Worm (Caenorhabditis elegans) whole organism, L4 larva: Measurements from ENCODE around the gene aat-2.

ENCODE experiments used
- D1046.2 ChIP-seq: fragments of 200-800 bp; sonication (Bioruptor generic); IDR thresholded peaks from 2 replicates; pipeline ENCODE4 v1.3.6; 2022; ENCODE audit warnings: missing genetic modification characterization, missing compliant biosample characterization
- F49E8.2 ChIP-seq: sonication (generic microtip); optimal IDR thresholded peaks from 2 replicates; lab custom pipeline; 2016; ENCODE audit warnings: missing compliant biosample characterization, mild to moderate bottlenecking, missing genetic modification characterization, borderline replicate concordance
- R02D3.7 ChIP-seq: fragments of 150-350 bp; sonication (generic microtip); optimal IDR thresholded peaks from 3 replicates; lab custom pipeline; 2014; ENCODE audit warnings: missing biosample characterization, missing genetic modification characterization
- Y105C5A.15 ChIP-seq: fragments of 200-800 bp; sonication (Bioruptor generic); IDR thresholded peaks from 2 replicates; pipeline ENCODE4 v1.3.6; 2022; ENCODE audit warnings: missing genetic modification characterization, missing compliant biosample characterization
- aha-1 ChIP-seq: fragments of 150-350 bp; peaks from one replicate; lab custom pipeline; 2014; ENCODE audit warnings: missing biosample characterization, missing genetic modification characterization
- aly-2 ChIP-seq: sonication (generic microtip); optimal IDR thresholded peaks from 2 replicates; lab custom pipeline; 2018; ENCODE audit warnings: missing biosample characterization, missing genetic modification characterization
- arid-1 ChIP-seq: fragments of 200-800 bp; sonication (Bioruptor generic); conservative IDR thresholded peaks from 2 replicates; pipeline ENCODE4 v1.3.6; 2022; ENCODE audit warnings: missing genetic modification reagents, missing genetic modification characterization, missing compliant biosample characterization
- ceh-20 ChIP-seq: fragments of 200-800 bp; sonication (Bioruptor generic); IDR thresholded peaks from 2 replicates; pipeline ENCODE4 v1.3.6; 2022; ENCODE audit warnings: missing genetic modification reagents, missing genetic modification characterization, missing compliant biosample characterization
- ces-1 ChIP-seq: fragments of 150-350 bp; sonication (generic microtip); optimal IDR thresholded peaks from 4 replicates; lab custom pipeline; 2014; ENCODE audit warnings: missing biosample characterization, missing genetic modification reagents, missing genetic modification characterization
- daf-8 ChIP-seq: fragments of 200-800 bp; sonication (Bioruptor generic); IDR thresholded peaks from 2 replicates; pipeline ENCODE4 v1.3.6; 2022; ENCODE audit warnings: missing genetic modification characterization, missing compliant biosample characterization
- dmd-6 ChIP-seq: fragments of 200-800 bp; sonication (Bioruptor generic); IDR thresholded peaks from 2 replicates; pipeline ENCODE4 v1.3.6; 2022; ENCODE audit warnings: missing genetic modification reagents, missing genetic modification characterization, missing compliant biosample characterization
- duxl-1 ChIP-seq: sonication (generic microtip); optimal IDR thresholded peaks from 2 replicates; lab custom pipeline; 2016; ENCODE audit warnings: mild to moderate bottlenecking, missing genetic modification characterization, moderate library complexity, missing compliant biosample characterization; ENCODE audit not compliant: poor library complexity
- fos-1 ChIP-seq: fragments of 150-350 bp; optimal IDR thresholded peaks from 2 replicates; lab custom pipeline; 2014; ENCODE audit warnings: missing biosample characterization, missing genetic modification characterization
- gei-8 ChIP-seq: fragments of 200-800 bp; sonication (Bioruptor generic); optimal IDR thresholded peaks from 2 replicates; lab custom pipeline; 2018; ENCODE audit warnings: mild to moderate bottlenecking, missing genetic modification characterization, missing compliant biosample characterization
- hlh-11 ChIP-seq: fragments of 200-800 bp; sonication (Bioruptor generic); optimal IDR thresholded peaks from 2 replicates; lab custom pipeline; 2018; ENCODE audit warnings: mild to moderate bottlenecking, missing genetic modification characterization, missing compliant biosample characterization
- jun-1 ChIP-seq: fragments of 150-350 bp; optimal IDR thresholded peaks from 2 replicates; lab custom pipeline; 2014; ENCODE audit warnings: missing biosample characterization, missing genetic modification reagents, missing genetic modification characterization
- lin-15B ChIP-seq: fragments of 150-350 bp; sonication (generic microtip); optimal IDR thresholded peaks from 3 replicates; lab custom pipeline; 2014; ENCODE audit warnings: missing biosample characterization, missing genetic modification characterization
- lin-39 ChIP-seq: fragments of 150-350 bp; optimal IDR thresholded peaks from 2 replicates; lab custom pipeline; 2014; ENCODE audit warnings: missing biosample characterization, missing genetic modification reagents, missing genetic modification characterization
- lir-3 ChIP-seq: sonication (generic microtip); optimal IDR thresholded peaks from 2 replicates; lab custom pipeline; 2016; ENCODE audit warnings: mild to moderate bottlenecking, missing genetic modification characterization, missing compliant biosample characterization
- mdl-1 ChIP-seq, 2 experiments: fragments of 150-350 bp in 1 of 2; sonication (generic microtip) in 1 of 2; optimal IDR thresholded peaks; 2 replicates each; lab custom pipeline; 2014 to 2017; ENCODE audit warnings: missing biosample characterization in 2 of 2, missing genetic modification characterization in 2 of 2
- mdt-29 ChIP-seq: fragments of 200-800 bp; sonication (Bioruptor generic); IDR thresholded peaks from 2 replicates; pipeline ENCODE4 v1.3.6; 2022; ENCODE audit warnings: missing genetic modification reagents, missing genetic modification characterization, missing compliant biosample characterization
- mes-2 ChIP-seq: sonication (generic microtip); optimal IDR thresholded peaks from 2 replicates; lab custom pipeline; 2016; ENCODE audit warnings: missing genotype, mild to moderate bottlenecking, missing genetic modification characterization, missing compliant biosample characterization; ENCODE audit not compliant: poor library complexity, severe bottlenecking
- mxl-3 ChIP-seq: fragments of 200-800 bp; sonication (Bioruptor generic); optimal IDR thresholded peaks from 2 replicates; lab custom pipeline; 2018; ENCODE audit warnings: mild to moderate bottlenecking, missing genetic modification characterization, missing compliant biosample characterization
- nhr-10 ChIP-seq: fragments of 150-350 bp; optimal IDR thresholded peaks from 2 replicates; lab custom pipeline; 2014; ENCODE audit warnings: missing biosample characterization, missing genetic modification characterization
- nhr-111 ChIP-seq: fragments of 200-800 bp; sonication (Bioruptor generic); optimal IDR thresholded peaks from 2 replicates; lab custom pipeline; 2018; ENCODE audit warnings: mild to moderate bottlenecking, missing genetic modification characterization, missing compliant biosample characterization
- nhr-48 ChIP-seq: sonication (generic microtip); optimal IDR thresholded peaks from 2 replicates; lab custom pipeline; 2016; ENCODE audit warnings: mild to moderate bottlenecking, missing genetic modification characterization, missing compliant biosample characterization
- nhr-77 ChIP-seq: fragments of 150-350 bp; optimal IDR thresholded peaks from 2 replicates; lab custom pipeline; 2014; ENCODE audit warnings: missing biosample characterization, missing genetic modification characterization
- rbr-2 ChIP-seq: sonication (generic microtip); optimal IDR thresholded peaks from 2 replicates; lab custom pipeline; 2016; ENCODE audit warnings: missing genotype, missing genetic modification characterization, missing compliant biosample characterization
- set-16 ChIP-seq: fragments of 200-800 bp; sonication (Bioruptor generic); IDR thresholded peaks from 2 replicates; pipeline ENCODE4 v1.3.6; 2022; ENCODE audit warnings: missing genetic modification reagents, missing genetic modification characterization, missing compliant biosample characterization
- snpc-1.2 ChIP-seq: fragments of 200-800 bp; sonication (Bioruptor generic); IDR thresholded peaks from 2 replicates; pipeline ENCODE4 v1.3.6; 2022; ENCODE audit warnings: missing genetic modification reagents, missing genetic modification characterization, missing compliant biosample characterization
- snpc-4 ChIP-seq: fragments of 150-350 bp; optimal IDR thresholded peaks from 2 replicates; lab custom pipeline; 2014; ENCODE audit warnings: missing biosample characterization, missing genetic modification characterization
- spr-3 ChIP-seq: fragments of 200-800 bp; sonication (Bioruptor generic); optimal IDR thresholded peaks from 2 replicates; lab custom pipeline; 2018; ENCODE audit warnings: mild to moderate bottlenecking, missing genetic modification characterization, missing compliant biosample characterization
- tag-97 ChIP-seq: fragments of 200-800 bp; sonication (Bioruptor generic); IDR thresholded peaks from 2 replicates; pipeline ENCODE4 v1.3.6; 2022; ENCODE audit warnings: missing genetic modification characterization, missing compliant biosample characterization
- unc-130 ChIP-seq: sonication (generic microtip); optimal IDR thresholded peaks from 2 replicates; lab custom pipeline; 2016; ENCODE audit warnings: missing genetic modification reagents, missing genetic modification characterization, missing compliant biosample characterization
- unc-62 ChIP-seq, 3 experiments: fragments of 150-350 bp in 1 of 3; sonication (generic microtip); optimal IDR thresholded peaks in 2 of 3; peaks in 1 of 3; 1 replicate in 1 of 3; 2 replicates in 2 of 3; lab custom pipeline; 2014 to 2017; ENCODE audit warnings: missing biosample characterization in 3 of 3, missing genetic modification characterization in 3 of 3, missing genetic modification reagents in 3 of 3, missing genotype in 1 of 3
- vab-7 ChIP-seq: fragments of 200-800 bp; sonication (Bioruptor generic); IDR thresholded peaks from 2 replicates; pipeline ENCODE4 v1.3.6; 2022; ENCODE audit warnings: missing genetic modification reagents, missing genetic modification characterization, missing compliant biosample characterization
- zfp-2 ChIP-seq: sonication (generic microtip); optimal IDR thresholded peaks from 2 replicates; lab custom pipeline; 2016; ENCODE audit warnings: mild to moderate bottlenecking, missing genetic modification characterization, missing compliant biosample characterization
- zip-2 ChIP-seq: fragments of 150-350 bp; optimal IDR thresholded peaks from 2 replicates; lab custom pipeline; 2014; ENCODE audit warnings: missing biosample characterization, missing genetic modification characterization
- ztf-11 ChIP-seq: fragments of 150-350 bp; optimal IDR thresholded peaks from 2 replicates; lab custom pipeline; 2014; ENCODE audit warnings: missing biosample characterization, missing genetic modification characterization

aat-2 gene

ce11 chrV:9283452-9283851 is 37.3 kb upstream of the aat-2 start:
- TF ChIP-seq dmd-6 (GFP tag; lab: Robert Waterston, UW) (no peak), tag-97 (no peak), arid-1 (no peak), rbr-2 (tag; lab: Kevin White, UChicago) (no peak), mxl-3 (no peak), ztf-11 (no peak), snpc-1.2 (GFP tag; lab: Robert Waterston, UW) (no peak), lin-15B (tag; lab: Kevin White, UChicago) (no peak)

- TF ChIP-seq lin-39 (tag; lab: Kevin White, UChicago) = no peak
- no peak for TF ChIP-seq D1046.2 (GFP tag; lab: Robert Waterston, UW)
- TF ChIP-seq spr-3 = no peak
- TF ChIP-seq nhr-111 (GFP tag; lab: Kevin White, UChicago) = no peak
- no peak for TF ChIP-seq mes-2 (tag; lab: Kevin White, UChicago)
- TF ChIP-seq F49E8.2 = no peak
- no peak for TF ChIP-seq hlh-11 (tag; lab: Kevin White, UChicago)
- no peak for TF ChIP-seq nhr-77 (tag; lab: Kevin White, UChicago)
- TF ChIP-seq fos-1 (tag; lab: Kevin White, UChicago) = no peak
- no peak for TF ChIP-seq unc-62 (GFP tag; optimal IDR thresholded peaks at IDR 0.05 in 1 of 2; lab: Kevin White, UChicago)
- TF ChIP-seq unc-62 (tag; optimal IDR thresholded peaks at IDR 0.05; lab: Kevin White, UChicago) = no peak
- TF ChIP-seq R02D3.7 (tag; lab: Kevin White, UChicago) = no peak
- no peak for TF ChIP-seq nhr-10
- no peak for TF ChIP-seq ceh-20 (GFP tag; lab: Robert Waterston, UW)
- no peak for TF ChIP-seq zfp-2 (tag; lab: Kevin White, UChicago)
- no peak for TF ChIP-seq rbr-2 (tag; lab: Kevin White, UChicago)
- TF ChIP-seq daf-8 (GFP tag; lab: Robert Waterston, UW) = no peak
- TF ChIP-seq jun-1 = no peak
- TF ChIP-seq gei-8 (GFP tag; lab: Kevin White, UChicago) = no peak
Observed at ce11 chrV:9282110-9282509, 36.0 kb upstream of the aat-2 start, which contains the start of gene hlh-10. TSS of gene hlh-10 (minus strand) at chrV:9282210.

ce11 chrV:9274127-9275042 is 28.2 kb upstream of the aat-2 start:
- TF ChIP-seq ces-1 (GFP tag; lab: Kevin White, UChicago) (no peak), set-16 (no peak), aha-1 (tag; lab: Kevin White, UChicago) (peak; percentile 76), mdt-29 (GFP tag; lab: Robert Waterston, UW) (no peak), duxl-1 (tag; lab: Kevin White, UChicago) (no peak), unc-62 (GFP tag; optimal IDR thresholded peaks at IDR 0.05 in 1 of 2; lab: Kevin White, UChicago) (peak in 1 of 2 experiments; percentile 89), unc-62 (tag; optimal IDR thresholded peaks at IDR 0.05; lab: Kevin White, UChicago) (no peak), zip-2 (no peak), rbr-2 (tag; lab: Kevin White, UChicago) (no peak), nhr-48 (peak; percentile 23), ceh-20 (GFP tag; lab: Robert Waterston, UW) (peak; percentile 21; the same call in 1 of the 2 replicates), vab-7 (GFP tag; lab: Robert Waterston, UW) (no peak), Y105C5A.15 (no peak), snpc-4 (tag; lab: Kevin White, UChicago) (no peak), mdl-1 (tag; optimal IDR thresholded peaks at IDR 0.05; lab: Kevin White, UChicago) (peak in 1 of 2 experiments; percentile 52), unc-130 (GFP tag; lab: Kevin White, UChicago) (no peak), daf-8 (GFP tag; lab: Robert Waterston, UW) (no peak), aly-2 (tag; lab: Kevin White, UChicago) (no peak), nhr-77 (tag; lab: Kevin White, UChicago) (no peak), lir-3 (no peak)
